Worm (Caenorhabditis elegans) whole organism, mixed stage, embryonic: ENCODE measurements around the gene C15H7.4.
A peak's percentile ranks its signal among the peaks of the same experiment; 100 is the strongest.

Experiments
- M03D4.4 ChIP-seq: sonication (generic microtip); optimal IDR thresholded peaks from 2 replicates; lab custom pipeline; 2017; ENCODE audit warnings: mild to moderate bottlenecking, missing genetic modification characterization, missing compliant biosample characterization
- bed-3 ChIP-seq: fragments of 200-800 bp; sonication (Bioruptor generic); optimal IDR thresholded peaks from 3 replicates; lab custom pipeline; 2018; ENCODE audit warnings: mild to moderate bottlenecking, missing genetic modification characterization, moderate library complexity, missing compliant biosample characterization
- blmp-1 ChIP-seq: fragments of 150-350 bp; optimal IDR thresholded peaks from 2 replicates; lab custom pipeline; 2014; ENCODE audit warnings: missing biosample characterization, missing genetic modification characterization
- ceh-39 ChIP-seq: fragments of 150-350 bp; optimal IDR thresholded peaks from 2 replicates; lab custom pipeline; 2014; ENCODE audit warnings: missing biosample characterization, missing genetic modification characterization
- ceh-43 ChIP-seq: fragments of 200-800 bp; sonication (Bioruptor generic); optimal IDR thresholded peaks from 2 replicates; lab custom pipeline; 2018; ENCODE audit warnings: mild to moderate bottlenecking, missing genetic modification characterization, moderate library complexity, missing compliant biosample characterization
- ceh-83 ChIP-seq: fragments of 200-800 bp; sonication (Bioruptor generic); optimal IDR thresholded peaks from 2 replicates; lab custom pipeline; 2018; ENCODE audit warnings: mild to moderate bottlenecking, missing genetic modification characterization, missing compliant biosample characterization
- ces-1 ChIP-seq: fragments of 150-350 bp; optimal IDR thresholded peaks from 2 replicates; lab custom pipeline; 2014; ENCODE audit warnings: missing biosample characterization, missing genetic modification reagents, missing genetic modification characterization
- cnd-1 ChIP-seq: fragments of 200-800 bp; sonication (Bioruptor generic); optimal IDR thresholded peaks from 2 replicates; lab custom pipeline; 2018; ENCODE audit warnings: mild to moderate bottlenecking, missing genetic modification characterization, missing compliant biosample characterization
- drap-1 ChIP-seq: fragments of 200-800 bp; sonication (Bioruptor generic); optimal IDR thresholded peaks from 3 replicates; lab custom pipeline; 2018; ENCODE audit warnings: mild to moderate bottlenecking, missing genetic modification characterization, missing compliant biosample characterization
- elt-3 ChIP-seq: fragments of 150-350 bp; optimal IDR thresholded peaks from 2 replicates; lab custom pipeline; 2014; ENCODE audit warnings: missing biosample characterization, missing genetic modification characterization
- flh-1 ChIP-seq: fragments of 200-800 bp; sonication (Bioruptor generic); optimal IDR thresholded peaks from 2 replicates; lab custom pipeline; 2018; ENCODE audit warnings: mild to moderate bottlenecking, missing genetic modification characterization, moderate library complexity, missing compliant biosample characterization
- ham-2 ChIP-seq: fragments of 200-800 bp; sonication (Bioruptor generic); optimal IDR thresholded peaks from 2 replicates; lab custom pipeline; 2018; ENCODE audit warnings: mild to moderate bottlenecking, missing genetic modification characterization, missing compliant biosample characterization
- hlh-1 ChIP-seq: fragments of 150-350 bp; optimal IDR thresholded peaks from 2 replicates; lab custom pipeline; 2014; ENCODE audit warnings: missing biosample characterization, missing genetic modification reagents, missing genetic modification characterization
- lin-13 ChIP-seq: fragments of 150-350 bp; optimal IDR thresholded peaks from 2 replicates; lab custom pipeline; 2014; ENCODE audit warnings: missing biosample characterization, missing genetic modification characterization
- lin-32 ChIP-seq: fragments of 200-800 bp; sonication (Bioruptor generic); optimal IDR thresholded peaks from 2 replicates; lab custom pipeline; 2018; ENCODE audit warnings: mild to moderate bottlenecking, missing genetic modification characterization, missing compliant biosample characterization
- lsy-2 ChIP-seq: fragments of 150-350 bp; optimal IDR thresholded peaks from 2 replicates; lab custom pipeline; 2014; ENCODE audit warnings: missing biosample characterization, missing genetic modification characterization
- mab-5 ChIP-seq: fragments of 150-350 bp; optimal IDR thresholded peaks from 2 replicates; lab custom pipeline; 2014; ENCODE audit warnings: missing biosample characterization, missing genetic modification characterization
- mep-1 ChIP-seq: fragments of 150-350 bp; optimal IDR thresholded peaks from 2 replicates; lab custom pipeline; 2017; ENCODE audit warnings: missing biosample characterization, missing genetic modification reagents, missing genetic modification characterization, inconsistent platforms
- mls-2 ChIP-seq: sonication (generic microtip); optimal IDR thresholded peaks from 2 replicates; lab custom pipeline; 2016; ENCODE audit warnings: mild to moderate bottlenecking, missing genetic modification characterization, moderate library complexity, missing compliant biosample characterization
- nhr-12 ChIP-seq: fragments of 150-350 bp; optimal IDR thresholded peaks from 2 replicates; lab custom pipeline; 2014; ENCODE audit warnings: missing biosample characterization, missing genetic modification characterization
- nhr-2 ChIP-seq: fragments of 150-350 bp; optimal IDR thresholded peaks from 2 replicates; lab custom pipeline; 2014; ENCODE audit warnings: missing biosample characterization, missing genetic modification characterization
- nhr-237 ChIP-seq: fragments of 150-350 bp; optimal IDR thresholded peaks from 2 replicates; lab custom pipeline; 2014; ENCODE audit warnings: missing biosample characterization, missing genetic modification characterization
- nhr-28 ChIP-seq: fragments of 150-350 bp; optimal IDR thresholded peaks from 2 replicates; lab custom pipeline; 2014; ENCODE audit warnings: missing biosample characterization, missing genetic modification characterization
- nhr-76 ChIP-seq: sonication (generic microtip); optimal IDR thresholded peaks from 2 replicates; lab custom pipeline; 2017; ENCODE audit warnings: missing biosample characterization, missing genetic modification characterization
- pha-4 ChIP-seq: fragments of 150-350 bp; optimal IDR thresholded peaks from 2 replicates; lab custom pipeline; 2018; ENCODE audit warnings: missing biosample characterization, missing genetic modification reagents, missing genetic modification characterization
- sem-2 ChIP-seq: fragments of 200-800 bp; sonication (Bioruptor generic); optimal IDR thresholded peaks from 2 replicates; lab custom pipeline; 2018; ENCODE audit warnings: mild to moderate bottlenecking, missing genetic modification characterization, missing compliant biosample characterization
- snpc-4 ChIP-seq: fragments of 150-350 bp; optimal IDR thresholded peaks from 2 replicates; lab custom pipeline; 2014; ENCODE audit warnings: missing biosample characterization, missing genetic modification characterization
- sptf-1 ChIP-seq: sonication (generic microtip); optimal IDR thresholded peaks from 2 replicates; lab custom pipeline; 2017; ENCODE audit warnings: mild to moderate bottlenecking, missing genetic modification characterization, moderate library complexity, missing compliant biosample characterization
- tbx-8 ChIP-seq: fragments of 200-800 bp; sonication (Bioruptor generic); optimal IDR thresholded peaks from 2 replicates; lab custom pipeline; 2018; ENCODE audit warnings: mild to moderate bottlenecking, missing genetic modification characterization, moderate library complexity, missing compliant biosample characterization
- unc-120 ChIP-seq: sonication (generic microtip); optimal IDR thresholded peaks from 2 replicates; lab custom pipeline; 2017; ENCODE audit warnings: missing genetic modification characterization, missing compliant biosample characterization; ENCODE audit not compliant: poor library complexity, severe bottlenecking
- unc-39 ChIP-seq: fragments of 150-350 bp; optimal IDR thresholded peaks from 2 replicates; lab custom pipeline; 2014; ENCODE audit warnings: missing biosample characterization, missing genetic modification characterization
- zip-8 ChIP-seq: fragments of 150-350 bp; optimal IDR thresholded peaks from 2 replicates; lab custom pipeline; 2014; ENCODE audit warnings: missing biosample characterization, missing genetic modification characterization
- ztf-11 ChIP-seq: fragments of 150-350 bp; optimal IDR thresholded peaks from 2 replicates; lab custom pipeline; 2014; ENCODE audit warnings: missing biosample characterization, missing genetic modification characterization

The C15H7.4 gene

ce11 chrIII:9639281-9640050 is 16.2 kb downstream of the C15H7.4 start:
- TF ChIP-seq blmp-1 (tag; lab: Kevin White, UChicago) (peak; percentile 43), ces-1 (no peak)

ce11 chrIII:9638159-9638754 is 17.4 kb downstream of the C15H7.4 start:
- TF ChIP-seq nhr-28 (tag; lab: Kevin White, UChicago), result no peak
- TF ChIP-seq zip-8 (tag; lab: Kevin White, UChicago), result no peak
- no peak for TF ChIP-seq ceh-83 (GFP tag; lab: Kevin White, UChicago)
- TF ChIP-seq drap-1 (GFP tag; lab: Kevin White, UChicago), result no peak
- no peak for TF ChIP-seq blmp-1 (tag; lab: Kevin White, UChicago)
- TF ChIP-seq mls-2, result no peak
- TF ChIP-seq tbx-8, result no peak
- no peak for TF ChIP-seq nhr-12 (tag; lab: Kevin White, UChicago)
- no peak for TF ChIP-seq ceh-39 (tag; lab: Kevin White, UChicago)
- TF ChIP-seq ztf-11 (tag; lab: Kevin White, UChicago), result no peak
- TF ChIP-seq unc-39 (tag; lab: Kevin White, UChicago), result no peak
- no peak for TF ChIP-seq nhr-2 (tag; lab: Kevin White, UChicago)
- TF ChIP-seq flh-1 (GFP tag; lab: Kevin White, UChicago), result no peak
- no peak for TF ChIP-seq lin-13 (tag; lab: Kevin White, UChicago)
- TF ChIP-seq snpc-4, result no peak
- TF ChIP-seq M03D4.4 (tag; lab: Kevin White, UChicago), result no peak
- no peak for TF ChIP-seq sptf-1 (tag; lab: Kevin White, UChicago)
- no peak for TF ChIP-seq sem-2 (GFP tag; lab: Kevin White, UChicago)

- TF ChIP-seq pha-4, result no peak
- TF ChIP-seq ces-1, result no peak
- no peak for TF ChIP-seq lin-13 (tag; lab: Kevin White, UChicago)
- no peak for TF ChIP-seq mab-5 (tag; lab: Kevin White, UChicago)
- TF ChIP-seq mls-2, result no peak
- TF ChIP-seq nhr-76 (tag; lab: Kevin White, UChicago), result no peak
- no peak for TF ChIP-seq lsy-2 (tag; lab: Kevin White, UChicago)
- TF ChIP-seq nhr-28 (tag; lab: Kevin White, UChicago), result no peak
Observed at ce11 chrIII:9637016-9637415, 18.7 kb downstream of the C15H7.4 start, which contains the start of gene gei-13. Gene gei-13 (minus strand): TSS chrIII:9637116.

ce11 chrIII:9631117-9631655 is 24.5 kb downstream of the C15H7.4 start, which contains the start of gene ubc-7:
Gene ubc-7 (minus strand): TSS chrIII:9631167.
- TF ChIP-seq ces-1 (peak; percentile 67), cnd-1 (tag; lab: Kevin White, UChicago) (no peak), mab-5 (tag; lab: Kevin White, UChicago) (peak; percentile 19), sptf-1 (tag; lab: Kevin White, UChicago) (peak; percentile 13), blmp-1 (tag; lab: Kevin White, UChicago) (peak; percentile 85), elt-3 (tag; lab: Kevin White, UChicago) (no peak), drap-1 (GFP tag; lab: Kevin White, UChicago) (no peak), unc-120 (tag; lab: Kevin White, UChicago) (peak; percentile 5), nhr-237 (tag; lab: Kevin White, UChicago) (peak; percentile 63), pha-4 (peak; percentile 70), mep-1 (peak; percentile 75), ham-2 (no peak), lin-13 (tag; lab: Kevin White, UChicago) (peak; percentile 8), lsy-2 (tag; lab: Kevin White, UChicago) (peak; percentile 77), ceh-83 (GFP tag; lab: Kevin White, UChicago) (no peak)

- peak; percentile 47 for TF ChIP-seq ceh-43 (GFP tag; lab: Kevin White, UChicago)
- TF ChIP-seq cnd-1 (tag; lab: Kevin White, UChicago), result peak; percentile 13
- peak; percentile 17 for TF ChIP-seq mab-5 (tag; lab: Kevin White, UChicago)
- peak; percentile 9 for TF ChIP-seq sem-2 (GFP tag; lab: Kevin White, UChicago)
- TF ChIP-seq ceh-39 (tag; lab: Kevin White, UChicago), result peak; percentile 29
- no peak for TF ChIP-seq tbx-8
- TF ChIP-seq mls-2, result peak; percentile 53
- TF ChIP-seq M03D4.4 (tag; lab: Kevin White, UChicago), result peak; percentile 69
- TF ChIP-seq unc-120 (tag; lab: Kevin White, UChicago), result peak; percentile 32
- TF ChIP-seq nhr-28 (tag; lab: Kevin White, UChicago), result no peak
- no peak for TF ChIP-seq hlh-1 (tag; lab: Kevin White, UChicago)
- TF ChIP-seq unc-39 (tag; lab: Kevin White, UChicago), result no peak
- TF ChIP-seq nhr-76 (tag; lab: Kevin White, UChicago), result peak; percentile 20
- TF ChIP-seq bed-3 (GFP tag; lab: Kevin White, UChicago), result peak; percentile 47
- no peak for TF ChIP-seq elt-3 (tag; lab: Kevin White, UChicago)
- no peak for TF ChIP-seq ztf-11 (tag; lab: Kevin White, UChicago)
- peak; percentile 71 for TF ChIP-seq blmp-1 (tag; lab: Kevin White, UChicago)
- TF ChIP-seq mep-1, result peak; percentile 77
- TF ChIP-seq zip-8 (tag; lab: Kevin White, UChicago), result no peak
- TF ChIP-seq ham-2, result no peak
- no peak for TF ChIP-seq lin-13 (tag; lab: Kevin White, UChicago)
- peak; percentile 30 for TF ChIP-seq lsy-2 (tag; lab: Kevin White, UChicago)
- no peak for TF ChIP-seq ceh-83 (GFP tag; lab: Kevin White, UChicago)
- no peak for TF ChIP-seq nhr-237 (tag; lab: Kevin White, UChicago)
- TF ChIP-seq snpc-4, result no peak
- TF ChIP-seq sptf-1 (tag; lab: Kevin White, UChicago), result peak; percentile 73
- TF ChIP-seq flh-1 (GFP tag; lab: Kevin White, UChicago), result no peak
- TF ChIP-seq nhr-2 (tag; lab: Kevin White, UChicago), result peak; percentile 19
- TF ChIP-seq ces-1, result no peak
- TF ChIP-seq lin-32 (GFP tag; lab: Kevin White, UChicago), result no peak
- TF ChIP-seq, all 35 proteins: peak for 15
Observed at ce11 chrIII:9629855-9630254, 25.8 kb downstream of the C15H7.4 start, which contains the start of gene rpac-19. Gene rpac-19 (minus strand): TSS chrIII:9629885.
